Fruit fly (Drosophila melanogaster) whole organism, embryonic: ENCODE data around the gene Kah.

Experiments
- B-H1 ChIP-seq: fragments of 200-800 bp; sonication (Bioruptor generic); IDR thresholded peaks from 3 replicates; pipeline ENCODE4 v1.3.6; 2022; ENCODE audit warnings: missing biosample characterization, missing genetic modification characterization
- Blimp-1 ChIP-seq: fragments of 200-800 bp; sonication (Bioruptor generic); optimal IDR thresholded peaks from 3 replicates; lab custom pipeline; 2018; ENCODE audit warnings: missing biosample characterization, missing genetic modification characterization, mild to moderate bottlenecking, moderate library complexity, missing genetic modification reagents
- C15 ChIP-seq: fragments of 200-800 bp; sonication (Bioruptor generic); IDR thresholded peaks from 3 replicates; pipeline ENCODE4 v1.3.6; 2022; ENCODE audit warnings: missing biosample characterization, missing genetic modification characterization
- CG1024 ChIP-seq: fragments of 200-800 bp; sonication (Bioruptor generic); IDR thresholded peaks from 2 replicates; pipeline ENCODE4 v1.3.6; 2022; ENCODE audit warnings: missing biosample characterization, missing genetic modification characterization
- CG11723 ChIP-seq: fragments of 200-800 bp; sonication (Bioruptor generic); optimal IDR thresholded peaks from 2 replicates; lab custom pipeline; 2017; ENCODE audit warnings: missing biosample characterization, mild to moderate bottlenecking, missing genetic modification characterization
- CG12744 ChIP-seq: fragments of 200-800 bp; sonication (Bioruptor generic); optimal IDR thresholded peaks from 2 replicates; lab custom pipeline; 2016; ENCODE audit warnings: missing biosample characterization, missing genetic modification characterization
- CG17359 ChIP-seq: fragments of 200-800 bp; sonication (Bioruptor generic); optimal IDR thresholded peaks from 3 replicates; lab custom pipeline; 2018; ENCODE audit warnings: missing biosample characterization, mild to moderate bottlenecking, missing genetic modification characterization, moderate library complexity
- CG17802 ChIP-seq: fragments of 200-800 bp; sonication (Bioruptor generic); optimal IDR thresholded peaks from 2 replicates; lab custom pipeline; 2018; ENCODE audit warnings: missing biosample characterization, mild to moderate bottlenecking, missing genetic modification characterization, moderate library complexity
- CG18476 ChIP-seq: fragments of 200-800 bp; sonication (Bioruptor generic); optimal IDR thresholded peaks from 2 replicates; lab custom pipeline; 2016; ENCODE audit warnings: missing biosample characterization, mild to moderate bottlenecking, missing genetic modification characterization
- CG18764 ChIP-seq: fragments of 200-800 bp; sonication (Bioruptor generic); optimal IDR thresholded peaks from 3 replicates; lab custom pipeline; 2016; ENCODE audit warnings: missing biosample characterization, missing genetic modification characterization
- CG2875 ChIP-seq: fragments of 200-800 bp; sonication (Bioruptor generic); optimal IDR thresholded peaks from 2 replicates; lab custom pipeline; 2017; ENCODE audit warnings: missing biosample characterization, mild to moderate bottlenecking, missing genetic modification characterization, missing genetic modification reagents
- CG30431 ChIP-seq: fragments of 200-800 bp; sonication (Bioruptor generic); optimal IDR thresholded peaks from 2 replicates; lab custom pipeline; 2017; ENCODE audit warnings: missing biosample characterization, missing genetic modification characterization
- CG34422 ChIP-seq: fragments of 200-800 bp; sonication (Bioruptor generic); IDR thresholded peaks from 3 replicates; pipeline ENCODE4 v1.3.6; 2022; ENCODE audit warnings: missing biosample characterization, missing genetic modification characterization
- CG5180 ChIP-seq: fragments of 200-800 bp; sonication (Bioruptor generic); optimal IDR thresholded peaks from 3 replicates; lab custom pipeline; 2017; ENCODE audit warnings: missing biosample characterization, missing genetic modification characterization, mild to moderate bottlenecking, moderate library complexity, missing genetic modification reagents
- CG6854 ChIP-seq: fragments of 200-800 bp; sonication (Bioruptor generic); optimal IDR thresholded peaks from 3 replicates; lab custom pipeline; 2017; ENCODE audit warnings: missing biosample characterization, mild to moderate bottlenecking, missing genetic modification characterization
- CG7987 ChIP-seq: fragments of 200-800 bp; sonication (Bioruptor generic); optimal IDR thresholded peaks from 2 replicates; lab custom pipeline; 2018; ENCODE audit warnings: missing biosample characterization, mild to moderate bottlenecking, missing genetic modification characterization, moderate library complexity
- CG9437 ChIP-seq: fragments of 200-800 bp; sonication (Bioruptor generic); optimal IDR thresholded peaks from 2 replicates; lab custom pipeline; 2018; ENCODE audit warnings: missing biosample characterization, mild to moderate bottlenecking, missing genetic modification characterization
- CG9876 ChIP-seq: fragments of 200-800 bp; sonication (Bioruptor generic); optimal IDR thresholded peaks from 2 replicates; lab custom pipeline; 2016; ENCODE audit warnings: missing biosample characterization, missing genetic modification characterization
- D19B ChIP-seq: fragments of 200-800 bp; sonication (Bioruptor generic); optimal IDR thresholded peaks from 2 replicates; lab custom pipeline; 2017; ENCODE audit warnings: missing biosample characterization, mild to moderate bottlenecking, missing genetic modification characterization
- Deaf1 ChIP-seq: fragments of 200-800 bp; optimal IDR thresholded peaks from 3 replicates; lab custom pipeline; 2019; ENCODE audit warnings: missing biosample characterization, mild to moderate bottlenecking, missing genetic modification characterization, moderate library complexity
- Drgx ChIP-seq: fragments of 200-800 bp; sonication (Bioruptor generic); IDR thresholded peaks from 2 replicates; pipeline ENCODE4 v1.3.6; 2022; ENCODE audit warnings: missing biosample characterization, missing genetic modification characterization
- Hand ChIP-seq: fragments of 200-800 bp; sonication (Bioruptor generic); optimal IDR thresholded peaks from 2 replicates; lab custom pipeline; 2017; ENCODE audit warnings: mild to moderate bottlenecking, missing biosample characterization, missing genetic modification reagents, missing genetic modification characterization
- Hey ChIP-seq: fragments of 200-800 bp; sonication (Bioruptor generic); optimal IDR thresholded peaks from 3 replicates; lab custom pipeline; 2018; ENCODE audit warnings: missing biosample characterization, mild to moderate bottlenecking, missing genetic modification characterization
- MESR4 ChIP-seq: fragments of 200-800 bp; sonication (Bioruptor generic); optimal IDR thresholded peaks from 2 replicates; lab custom pipeline; 2018; ENCODE audit warnings: missing biosample characterization, mild to moderate bottlenecking, missing genetic modification characterization, moderate library complexity
- Mad ChIP-seq: fragments of 200-800 bp; sonication (Bioruptor generic); optimal IDR thresholded peaks from 2 replicates; lab custom pipeline; 2016; ENCODE audit warnings: missing biosample characterization, missing genetic modification characterization
- bigmax ChIP-seq: fragments of 200-800 bp; sonication (Bioruptor generic); optimal IDR thresholded peaks from 2 replicates; lab custom pipeline; 2018; ENCODE audit warnings: missing biosample characterization, mild to moderate bottlenecking, missing genetic modification characterization
- cg ChIP-seq: fragments of 200-800 bp; sonication (Bioruptor generic); optimal IDR thresholded peaks from 3 replicates; lab custom pipeline; 2019; ENCODE audit warnings: missing biosample characterization, mild to moderate bottlenecking, missing genetic modification characterization, moderate library complexity
- eve ChIP-seq, 2 experiments: fragments of >200 bp; optimal IDR thresholded peaks; 2 replicates each; lab custom pipeline; 2017; ENCODE audit warnings: missing biosample characterization in 2 of 2, missing genetic modification characterization in 2 of 2
- ftz-f1 ChIP-seq: fragments of 200-800 bp; sonication (Bioruptor generic); optimal IDR thresholded peaks from 2 replicates; lab custom pipeline; 2016; ENCODE audit warnings: missing biosample characterization, missing genetic modification characterization
- fu2 ChIP-seq: fragments of 200-800 bp; sonication (Bioruptor generic); optimal IDR thresholded peaks from 2 replicates; lab custom pipeline; 2016; ENCODE audit warnings: missing biosample characterization, missing genetic modification characterization
- gce ChIP-seq: fragments of 200-800 bp; sonication (Bioruptor generic); IDR thresholded peaks from 3 replicates; pipeline ENCODE4 v1.3.6; 2022; ENCODE audit warnings: missing biosample characterization, missing genetic modification characterization
- gro ChIP-seq: fragments of 200-800 bp; sonication (Bioruptor generic); optimal IDR thresholded peaks from 2 replicates; lab custom pipeline; 2016; ENCODE audit warnings: missing biosample characterization, missing genetic modification characterization
- hkb ChIP-seq, 2 experiments: fragments of 200-800 bp in 1 of 2; fragments of >200 bp in 1 of 2; sonication (Bioruptor generic) in 1 of 2; IDR thresholded peaks in 1 of 2; optimal IDR thresholded peaks in 1 of 2; 2 replicates each; pipeline versions ENCODE4 v1.3.6 to Lab custom; 2017 to 2022; ENCODE audit warnings: missing biosample characterization in 1 of 2, missing genetic modification characterization in 1 of 2
- ken ChIP-seq: fragments of 200-800 bp; sonication (Bioruptor generic); IDR thresholded peaks from 3 replicates; pipeline ENCODE4 v1.3.6; 2022; ENCODE audit warnings: missing biosample characterization, missing genetic modification characterization
- lov ChIP-seq, 2 experiments: fragments of 200-800 bp in 1 of 2; fragments of >200 bp in 1 of 2; sonication (Bioruptor generic) in 1 of 2; IDR thresholded peaks in 1 of 2; optimal IDR thresholded peaks in 1 of 2; 2 replicates in 1 of 2; 3 replicates in 1 of 2; pipeline versions ENCODE4 v1.3.6 to Lab custom; 2017 to 2022; ENCODE audit warnings: missing biosample characterization in 1 of 2, missing genetic modification characterization in 1 of 2
- mirr ChIP-seq: fragments of 200-800 bp; sonication (Bioruptor generic); optimal IDR thresholded peaks from 3 replicates; lab custom pipeline; 2018; ENCODE audit warnings: missing biosample characterization, mild to moderate bottlenecking, missing genetic modification characterization
- org-1 ChIP-seq: fragments of 200-800 bp; sonication (Bioruptor generic); optimal IDR thresholded peaks from 2 replicates; lab custom pipeline; 2017; ENCODE audit warnings: missing biosample characterization, missing genetic modification characterization
- otp ChIP-seq: fragments of 200-800 bp; sonication (Bioruptor generic); IDR thresholded peaks from 3 replicates; pipeline ENCODE4, ENCODE4 v1.3.6; 2022; ENCODE audit warnings: missing biosample characterization, missing genetic modification characterization
- pum ChIP-seq: fragments of 200-800 bp; sonication (Bioruptor generic); optimal IDR thresholded peaks from 2 replicates; lab custom pipeline; 2016; ENCODE audit warnings: missing biosample characterization, missing genetic modification characterization
- slbo ChIP-seq: fragments of 200-800 bp; sonication (Bioruptor generic); IDR thresholded peaks from 2 replicates; pipeline ENCODE4 v1.3.6; 2022; ENCODE audit warnings: missing biosample characterization, missing genetic modification characterization
- sob ChIP-seq: fragments of 200-800 bp; sonication (Bioruptor generic); IDR thresholded peaks from 2 replicates; pipeline ENCODE4 v1.3.6; 2022; ENCODE audit warnings: missing biosample characterization, missing genetic modification characterization
- sr ChIP-seq: fragments of 200-800 bp; sonication (Bioruptor generic); IDR thresholded peaks from 3 replicates; pipeline ENCODE4 v1.3.6; 2022; ENCODE audit warnings: missing biosample characterization, missing genetic modification characterization
- stc ChIP-seq: fragments of 200-800 bp; sonication (Bioruptor generic); IDR thresholded peaks from 2 replicates; pipeline ENCODE4 v1.3.6; 2022; ENCODE audit warnings: missing biosample characterization, missing genetic modification characterization
- ttk ChIP-seq: fragments of 200-800 bp; sonication (Bioruptor generic); IDR thresholded peaks from 2 replicates; pipeline ENCODE4 v2.1.2; 2022; ENCODE audit warnings: missing biosample characterization, missing genetic modification characterization
- twi ChIP-seq: fragments of 200-800 bp; optimal IDR thresholded peaks from 2 replicates; lab custom pipeline; 2019; ENCODE audit warnings: missing biosample characterization, mild to moderate bottlenecking, missing genetic modification characterization, moderate library complexity
- unpg ChIP-seq: fragments of 200-800 bp; sonication (Bioruptor generic); optimal IDR thresholded peaks from 3 replicates; lab custom pipeline; 2018; ENCODE audit warnings: missing biosample characterization, mild to moderate bottlenecking, missing genetic modification characterization, moderate library complexity
- z ChIP-seq: fragments of 200-800 bp; sonication (Bioruptor generic); IDR thresholded peaks from 3 replicates; pipeline ENCODE4 v1.3.6; 2022; ENCODE audit warnings: missing biosample characterization, missing genetic modification characterization
- zen2 ChIP-seq: fragments of 200-800 bp; sonication (Bioruptor generic); IDR thresholded peaks from 3 replicates; pipeline ENCODE4 v1.3.6; 2022; ENCODE audit warnings: missing biosample characterization, missing genetic modification characterization; ENCODE audit not compliant: partially characterized antibody
- zfh1 ChIP-seq: fragments of 200-800 bp; sonication (Bioruptor generic); IDR thresholded peaks from 3 replicates; pipeline ENCODE4 v1.3.6; 2022; ENCODE audit warnings: missing biosample characterization, missing genetic modification characterization

Kah gene

DNA sequence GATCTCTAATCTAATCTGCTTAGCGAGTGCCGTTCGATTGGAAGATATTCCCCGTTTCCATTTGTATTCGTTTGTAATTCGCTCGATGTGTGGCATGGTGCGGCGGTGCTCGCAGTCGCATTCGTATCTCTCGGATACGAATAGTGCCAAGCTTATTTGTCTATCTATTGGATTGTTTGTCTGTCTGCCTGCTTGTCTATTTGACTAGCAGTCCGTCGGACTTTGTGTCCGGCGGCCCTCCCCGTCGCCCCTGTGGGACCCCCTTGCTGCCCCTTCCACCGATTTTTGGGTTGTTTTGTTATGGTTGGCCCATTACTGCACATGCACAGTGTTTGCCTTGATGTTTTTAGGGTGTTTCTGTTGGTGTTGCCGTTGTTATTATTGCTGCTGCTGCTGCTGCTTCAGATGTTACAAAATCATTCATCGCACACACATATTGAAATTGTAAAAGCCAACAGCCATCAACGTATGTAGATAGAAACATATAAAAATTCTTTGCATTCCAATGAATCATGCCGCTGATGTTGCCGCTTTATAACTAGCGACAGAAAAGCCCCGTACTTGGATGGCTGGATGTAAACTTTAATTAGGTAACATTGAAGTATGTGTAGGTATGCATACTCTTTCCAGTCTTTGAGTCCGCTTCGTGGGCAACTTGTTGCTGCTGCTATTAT lies 25.8 kb upstream of the Kah start (continued):
- TF ChIP-seq CG30431 (GFP tag; lab: Kevin White, UChicago), result peak; percentile 18
- TF ChIP-seq Mad, result no peak
- TF ChIP-seq lov (optimal IDR thresholded peaks at IDR 0.05; lab: Kevin White, UChicago), result no peak
- TF ChIP-seq lov (GFP tag; IDR thresholded peaks at IDR 0.05; lab: Robert Waterston, UW), result 0 out of 3 replicates have a peak, but pooled peaks have one; percentile 14
- TF ChIP-seq bigmax (GFP tag; lab: Kevin White, UChicago), result no peak
- TF ChIP-seq CG6854 (GFP tag; lab: Kevin White, UChicago), result peak; percentile 18
- TF ChIP-seq fu2 (GFP tag; lab: Kevin White, UChicago), result no peak
- TF ChIP-seq Deaf1 (tag; lab: Kevin White, UChicago), result peak; percentile 43
- peak; percentile 16 for TF ChIP-seq unpg (GFP tag; lab: Kevin White, UChicago)
- TF ChIP-seq CG34422 (GFP tag; lab: Robert Waterston, UW), result no peak
- TF ChIP-seq CG18476 (GFP tag; lab: Kevin White, UChicago), result no peak
- no peak for TF ChIP-seq CG9876 (GFP tag; lab: Kevin White, UChicago)
- TF ChIP-seq CG12744 (GFP tag; lab: Kevin White, UChicago), result no peak
- 0 out of 2 replicates have a peak, but pooled peaks have one; percentile 20 for TF ChIP-seq slbo (GFP tag; lab: Robert Waterston, UW)
- peak; percentile 41 for TF ChIP-seq CG5180 (GFP tag; lab: Kevin White, UChicago)
- peak; percentile 78 for TF ChIP-seq stc (GFP tag; lab: Robert Waterston, UW)
- TF ChIP-seq z (GFP tag; lab: Robert Waterston, UW), result peak; percentile 62; the same call in 1 of the 3 replicates
- no peak for TF ChIP-seq gro (GFP tag; lab: Kevin White, UChicago)
- peak; percentile 6 for TF ChIP-seq twi (tag; lab: Kevin White, UChicago)
- no peak for TF ChIP-seq C15 (GFP tag; lab: Robert Waterston, UW)
- no peak for TF ChIP-seq ftz-f1
- TF ChIP-seq org-1, result peak; percentile 46
- 0 out of 2 replicates have a peak, but pooled peaks have one; percentile 15 for TF ChIP-seq Drgx (GFP tag; lab: Robert Waterston, UW)
- TF ChIP-seq mirr, result peak; percentile 46
- TF ChIP-seq CG18764 (GFP tag; lab: Kevin White, UChicago), result peak; percentile 1
- TF ChIP-seq CG17802 (tag; lab: Kevin White, UChicago), result no peak
- TF ChIP-seq Blimp-1 (GFP tag; lab: Kevin White, UChicago), result peak; percentile 4
- no peak for TF ChIP-seq Hand (GFP tag; lab: Kevin White, UChicago)
- TF ChIP-seq ttk (GFP tag; lab: Robert Waterston, UW), result peak; percentile 62
- TF ChIP-seq zen2 (GFP tag; lab: Robert Waterston, UW), result no peak
- TF ChIP-seq hkb (optimal IDR thresholded peaks at IDR 0.05; lab: Kevin White, UChicago), result no peak
- peak; percentile 72 for TF ChIP-seq hkb (GFP tag; IDR thresholded peaks at IDR 0.05; lab: Robert Waterston, UW)
- no peak for TF ChIP-seq pum (GFP tag; lab: Kevin White, UChicago)
- peak; percentile 49; the same call in 1 of the 2 replicates for TF ChIP-seq CG1024 (GFP tag; lab: Robert Waterston, UW)
- TF ChIP-seq cg, result peak; percentile 31
- peak; percentile 51 for TF ChIP-seq CG17359 (tag; lab: Kevin White, UChicago)
- no peak for TF ChIP-seq B-H1 (GFP tag; lab: Robert Waterston, UW)
- peak; percentile 28; the same call in 1 of the 3 replicates for TF ChIP-seq ken
- peak; percentile 83 for TF ChIP-seq otp (GFP tag; lab: Robert Waterston, UW)
- peak; percentile 53; the same call in 2 of the 3 replicates for TF ChIP-seq sr
- TF ChIP-seq MESR4, result no peak
- no peak for TF ChIP-seq Hey
- peak; percentile 75 for TF ChIP-seq zfh1 (GFP tag; lab: Robert Waterston, UW)
- no peak for TF ChIP-seq CG9437 (GFP tag; lab: Kevin White, UChicago)
- TF ChIP-seq sob (GFP tag; lab: Robert Waterston, UW), result peak; percentile 44; the same call in 1 of the 2 replicates
- peak; percentile 58; the same call in 1 of the 3 replicates for TF ChIP-seq gce (GFP tag; lab: Robert Waterston, UW)
- TF ChIP-seq CG2875, result peak; percentile 74
- no peak for TF ChIP-seq eve (GFP tag; optimal IDR thresholded peaks at IDR 0.05; lab: Kevin White, UChicago)
- no peak for TF ChIP-seq D19B
- TF ChIP-seq CG7987, result peak; percentile 13
- peak; percentile 16 for TF ChIP-seq CG11723 (GFP tag; lab: Kevin White, UChicago)
